Fruit fly (Drosophila melanogaster) whole organism, adult: Measurements from ENCODE around the gene CG42692.

Experiments
- CG5204 ChIP-seq: fragments of 200-800 bp; sonication (Bioruptor generic); optimal IDR thresholded peaks from 2 replicates; lab custom pipeline; 2016; ENCODE audit warnings: missing biosample characterization, missing genetic modification characterization
- ovo ChIP-seq: fragments of 200-800 bp; sonication (Bioruptor generic); optimal IDR thresholded peaks from 2 replicates; lab custom pipeline; 2016; ENCODE audit warnings: missing biosample characterization, missing genetic modification characterization
- toe ChIP-seq: fragments of 200-800 bp; sonication (Bioruptor generic); optimal IDR thresholded peaks from 2 replicates; lab custom pipeline; 2016; ENCODE audit warnings: missing biosample characterization, missing genetic modification characterization

DNA sequence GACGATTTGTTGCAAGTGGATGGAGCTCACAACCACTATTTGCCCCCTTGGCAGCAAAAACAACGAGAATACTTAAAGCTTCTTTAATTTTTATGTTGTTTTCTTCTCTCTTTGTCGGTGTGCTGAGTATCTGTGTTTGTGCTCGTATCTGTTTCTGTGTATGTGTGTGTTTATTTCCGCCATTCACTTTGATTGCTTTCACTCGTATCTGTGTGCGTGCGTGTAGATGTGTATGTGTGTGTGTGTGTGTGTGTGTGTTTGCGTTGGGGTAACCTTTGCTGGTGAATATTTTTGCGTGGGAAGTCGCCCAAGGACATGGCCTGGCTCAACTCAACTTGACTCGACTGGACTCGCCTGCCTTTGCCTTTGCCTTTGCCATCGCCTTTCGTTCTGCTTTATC lies 42.1 kb downstream of the CG42692 start:
- TF ChIP-seq ovo (GFP tag; lab: Kevin White, UChicago): no peak
- TF ChIP-seq CG5204 (GFP tag; lab: Kevin White, UChicago): no peak
- TF ChIP-seq toe: no peak
